Fruit fly (Drosophila melanogaster) Kc167 (cell line): Measurements from ENCODE around the gene Gyc89Da.

ENCODE experiments used
- Sin3A ChIP-seq: fragments of >200 bp; optimal IDR thresholded peaks from 2 replicates; lab custom pipeline; 2018; ENCODE audit warnings: missing external identifiers
- h ChIP-seq: fragments of >200 bp; optimal IDR thresholded peaks from 3 replicates; lab custom pipeline; 2018; ENCODE audit warnings: missing external identifiers
- ttk ChIP-seq: sonication (Bioruptor generic); optimal IDR thresholded peaks from 2 replicates; lab custom pipeline; 2017; ENCODE audit warnings: missing external identifiers

- TF ChIP-seq ttk (lab: Kevin White, UChicago) = no peak
- TF ChIP-seq h = no peak
- TF ChIP-seq Sin3A = no peak
These were observed 9.9 kb downstream of the Gyc89Da start, which contains the start of gene Sdhaf3 for dm6 chr3R:16482276-16482675.
